Worm (Caenorhabditis elegans) whole organism, young adult: Measurements from ENCODE around the gene pgm-2.

Experiments used
- B0261.1 ChIP-seq: sonication (generic microtip); optimal IDR thresholded peaks from 2 replicates; lab custom pipeline; 2016; ENCODE audit warnings: mild to moderate bottlenecking, missing genetic modification characterization, moderate library complexity, missing compliant biosample characterization
- B0336.3 ChIP-seq: fragments of 200-800 bp; sonication (Bioruptor generic); IDR thresholded peaks from 2 replicates; pipeline ENCODE4 v1.3.6; 2022; ENCODE audit warnings: missing genetic modification characterization, missing compliant biosample characterization
- C17E4.6 ChIP-seq: fragments of 200-800 bp; sonication (Bioruptor generic); IDR thresholded peaks from 2 replicates; pipeline ENCODE4 v1.3.6; 2022; ENCODE audit warnings: missing genetic modification reagents, missing genetic modification characterization, missing compliant biosample characterization
- F33H1.4 ChIP-seq: fragments of 200-800 bp; sonication (Bioruptor generic); IDR thresholded peaks from 2 replicates; pipeline ENCODE4 v1.3.6; 2022; ENCODE audit warnings: missing genetic modification reagents, missing genetic modification characterization, missing compliant biosample characterization
- F39B2.1 ChIP-seq: fragments of 200-800 bp; sonication (Bioruptor generic); IDR thresholded peaks from 2 replicates; pipeline ENCODE4 v1.3.6; 2022; ENCODE audit warnings: missing genetic modification reagents, missing genetic modification characterization, missing compliant biosample characterization
- F57A8.1 ChIP-seq: fragments of 200-800 bp; sonication (Bioruptor generic); optimal IDR thresholded peaks from 2 replicates; lab custom pipeline; 2018; ENCODE audit warnings: mild to moderate bottlenecking, missing genetic modification characterization, moderate library complexity, missing compliant biosample characterization
- F57C9.4 ChIP-seq: sonication (generic microtip); optimal IDR thresholded peaks from 2 replicates; lab custom pipeline; 2017; ENCODE audit warnings: mild to moderate bottlenecking, missing genetic modification characterization, missing compliant biosample characterization
- K12H6.12 ChIP-seq: fragments of 200-800 bp; sonication (Bioruptor generic); optimal IDR thresholded peaks from 2 replicates; lab custom pipeline; 2018; ENCODE audit warnings: mild to moderate bottlenecking, missing genetic modification characterization, missing compliant biosample characterization
- T07F8.4 ChIP-seq: sonication (generic microtip); optimal IDR thresholded peaks from 2 replicates; lab custom pipeline; 2016; ENCODE audit warnings: mild to moderate bottlenecking, missing genetic modification characterization, moderate library complexity, missing compliant biosample characterization
- Y53G8AR.9 ChIP-seq: fragments of 200-800 bp; sonication (Bioruptor generic); conservative IDR thresholded peaks from 2 replicates; pipeline ENCODE4 v1.3.6; 2022; ENCODE audit warnings: missing genetic modification reagents, missing genetic modification characterization, missing compliant biosample characterization
- Y67H2A.10 ChIP-seq: fragments of 200-800 bp; sonication (Bioruptor generic); conservative IDR thresholded peaks from 2 replicates; pipeline ENCODE4 v1.3.6; 2022; ENCODE audit warnings: missing genetic modification reagents, missing genetic modification characterization, missing compliant biosample characterization
- Y79H2A.3 ChIP-seq: fragments of 200-800 bp; sonication (Bioruptor generic); conservative IDR thresholded peaks from 2 replicates; pipeline ENCODE4 v1.3.6; 2022; ENCODE audit warnings: missing genetic modification reagents, missing genetic modification characterization, missing compliant biosample characterization
- ZK185.1 ChIP-seq: sonication (generic microtip); optimal IDR thresholded peaks from 2 replicates; lab custom pipeline; 2016; ENCODE audit warnings: mild to moderate bottlenecking, missing genetic modification characterization, missing compliant biosample characterization; ENCODE audit not compliant: poor library complexity, severe bottlenecking
- attf-3 ChIP-seq: fragments of 200-800 bp; sonication (Bioruptor generic); conservative IDR thresholded peaks from 2 replicates; pipeline ENCODE4 v1.3.6; 2022; ENCODE audit warnings: missing genetic modification reagents, missing genetic modification characterization, missing compliant biosample characterization
- attf-6 ChIP-seq: fragments of 200-800 bp; sonication (Bioruptor generic); IDR thresholded peaks from 2 replicates; pipeline ENCODE4 v1.3.6; 2022; ENCODE audit warnings: missing genetic modification reagents, missing genetic modification characterization, missing compliant biosample characterization
- ceh-100 ChIP-seq: fragments of 200-800 bp; sonication (Bioruptor generic); IDR thresholded peaks from 2 replicates; pipeline ENCODE4 v1.3.6; 2022; ENCODE audit warnings: missing genetic modification reagents, missing genetic modification characterization, missing compliant biosample characterization
- ceh-27 ChIP-seq: fragments of 200-800 bp; sonication (Bioruptor generic); optimal IDR thresholded peaks from 2 replicates; lab custom pipeline; 2018; ENCODE audit warnings: mild to moderate bottlenecking, missing genetic modification characterization, moderate library complexity, missing compliant biosample characterization
- ceh-40 ChIP-seq: fragments of 200-800 bp; sonication (Bioruptor generic); IDR thresholded peaks from 2 replicates; pipeline ENCODE4 v1.3.6; 2022; ENCODE audit warnings: missing genetic modification characterization, missing compliant biosample characterization
- ceh-79 ChIP-seq: sonication (generic microtip); optimal IDR thresholded peaks from 2 replicates; lab custom pipeline; 2017; ENCODE audit warnings: mild to moderate bottlenecking, missing genetic modification characterization, missing compliant biosample characterization
- dpl-1 ChIP-seq: fragments of 150-350 bp; optimal IDR thresholded peaks from 2 replicates; lab custom pipeline; 2014; ENCODE audit warnings: missing biosample characterization, missing genetic modification reagents, missing genetic modification characterization
- efl-1 ChIP-seq: fragments of 150-350 bp; optimal IDR thresholded peaks from 2 replicates; lab custom pipeline; 2014; ENCODE audit warnings: missing biosample characterization, missing genetic modification reagents, missing genetic modification characterization
- gei-17 ChIP-seq: fragments of 200-800 bp; sonication (Bioruptor generic); optimal IDR thresholded peaks from 2 replicates; lab custom pipeline; 2018; ENCODE audit warnings: mild to moderate bottlenecking, missing genetic modification characterization, missing compliant biosample characterization
- hmg-1.2 ChIP-seq: fragments of 200-800 bp; sonication (Bioruptor generic); IDR thresholded peaks from 2 replicates; pipeline ENCODE4 v1.3.6; 2022; ENCODE audit warnings: missing genetic modification reagents, missing genetic modification characterization, missing compliant biosample characterization
- hmg-20 ChIP-seq: fragments of 200-800 bp; sonication (Bioruptor generic); IDR thresholded peaks from 2 replicates; pipeline ENCODE4 v1.3.6; 2022; ENCODE audit warnings: missing genetic modification reagents, missing genetic modification characterization, missing compliant biosample characterization
- hrde-1 ChIP-seq: sonication (generic microtip); optimal IDR thresholded peaks from 2 replicates; lab custom pipeline; 2016; ENCODE audit warnings: missing genetic modification characterization, mild to moderate bottlenecking, missing compliant biosample characterization, moderate library complexity, missing genotype, missing genetic modification reagents, borderline replicate concordance
- hsf-1 ChIP-seq: fragments of 200-800 bp; sonication (Bioruptor generic); IDR thresholded peaks from 2 replicates; pipeline ENCODE4 v1.3.6; 2022; ENCODE audit warnings: missing genetic modification reagents, missing genetic modification characterization, missing compliant biosample characterization
- let-607 ChIP-seq, 2 experiments: fragments of 200-800 bp in 1 of 2; sonication (Bioruptor generic) in 1 of 2; sonication (generic microtip) in 1 of 2; optimal IDR thresholded peaks; 2 replicates each; lab custom pipeline; 2016 to 2018; ENCODE audit warnings: mild to moderate bottlenecking in 2 of 2, missing compliant biosample characterization in 2 of 2, missing genetic modification characterization in 2 of 2, moderate library complexity in 2 of 2, missing genotype in 1 of 2
- lin-26 ChIP-seq: fragments of 200-800 bp; sonication (Bioruptor generic); IDR thresholded peaks from 2 replicates; pipeline ENCODE4 v1.3.6; 2022; ENCODE audit warnings: missing genetic modification reagents, missing genetic modification characterization, missing compliant biosample characterization
- lin-40 ChIP-seq: sonication (generic microtip); optimal IDR thresholded peaks from 2 replicates; lab custom pipeline; 2016; ENCODE audit warnings: missing genetic modification characterization, mild to moderate bottlenecking, missing compliant biosample characterization, missing genotype, missing genetic modification reagents
- lin-54 ChIP-seq: fragments of 200-800 bp; sonication (Bioruptor generic); optimal IDR thresholded peaks from 2 replicates; lab custom pipeline; 2018; ENCODE audit warnings: mild to moderate bottlenecking, missing genetic modification characterization, missing compliant biosample characterization
- madf-6 ChIP-seq: fragments of 200-800 bp; sonication (Bioruptor generic); IDR thresholded peaks from 2 replicates; pipeline ENCODE4 v1.3.6; 2022; ENCODE audit warnings: missing genetic modification reagents, missing genetic modification characterization, missing compliant biosample characterization
- madf-8 ChIP-seq: fragments of 200-800 bp; sonication (Bioruptor generic); conservative IDR thresholded peaks from 2 replicates; pipeline ENCODE4 v1.3.6; 2022; ENCODE audit warnings: missing genetic modification reagents, missing genetic modification characterization, missing compliant biosample characterization
- mes-4 ChIP-seq: sonication (generic microtip); optimal IDR thresholded peaks from 2 replicates; lab custom pipeline; 2016; ENCODE audit warnings: missing genotype, missing genetic modification characterization, missing compliant biosample characterization
- nfya-1 ChIP-seq: sonication (generic microtip); optimal IDR thresholded peaks from 2 replicates; lab custom pipeline; 2017; ENCODE audit warnings: antibody characterized with exemption, missing compliant biosample characterization, missing genetic modification characterization, borderline replicate concordance; ENCODE audit not compliant: insufficient read depth
- nhr-120 ChIP-seq: fragments of 200-800 bp; sonication (Bioruptor generic); IDR thresholded peaks from 2 replicates; pipeline ENCODE4 v1.3.6; 2022; ENCODE audit warnings: missing genetic modification characterization, missing compliant biosample characterization
- nhr-179 ChIP-seq: sonication (generic microtip); optimal IDR thresholded peaks from 2 replicates; lab custom pipeline; 2016; ENCODE audit warnings: mild to moderate bottlenecking, missing genetic modification characterization, missing compliant biosample characterization
- nhr-90 ChIP-seq: sonication (generic microtip); optimal IDR thresholded peaks from 2 replicates; lab custom pipeline; 2016; ENCODE audit warnings: missing genotype, mild to moderate bottlenecking, missing genetic modification characterization, missing compliant biosample characterization
- snpc-1.3 ChIP-seq: sonication (generic microtip); optimal IDR thresholded peaks from 2 replicates; lab custom pipeline; 2017; ENCODE audit warnings: missing genetic modification characterization, mild to moderate bottlenecking, missing compliant biosample characterization, antibody characterized with exemption, moderate library complexity, missing genotype, missing genetic modification reagents; ENCODE audit not compliant: insufficient read depth
- tbp1 ChIP-seq: fragments of 200-800 bp; sonication (Bioruptor generic); optimal IDR thresholded peaks from 2 replicates; lab custom pipeline; 2018; ENCODE audit warnings: mild to moderate bottlenecking, missing genetic modification characterization, missing compliant biosample characterization
- tbx-9 ChIP-seq: sonication (generic microtip); optimal IDR thresholded peaks from 2 replicates; lab custom pipeline; 2016; ENCODE audit warnings: borderline replicate concordance, missing genetic modification characterization, inconsistent platforms, missing compliant biosample characterization
- unc-62 ChIP-seq: fragments of 150-350 bp; optimal IDR thresholded peaks from 2 replicates; lab custom pipeline; 2014; ENCODE audit warnings: missing biosample characterization, missing genetic modification reagents, missing genetic modification characterization
- zim-3 ChIP-seq: sonication (generic microtip); optimal IDR thresholded peaks from 2 replicates; lab custom pipeline; 2017; ENCODE audit warnings: mild to moderate bottlenecking, missing genetic modification characterization, moderate library complexity, missing compliant biosample characterization
- ztf-22 ChIP-seq: fragments of 200-800 bp; sonication (Bioruptor generic); optimal IDR thresholded peaks from 2 replicates; lab custom pipeline; 2018; ENCODE audit warnings: mild to moderate bottlenecking, missing genetic modification characterization, moderate library complexity, missing compliant biosample characterization
- ztf-28 ChIP-seq: fragments of 200-800 bp; sonication (Bioruptor generic); IDR thresholded peaks from 2 replicates; pipeline ENCODE4 v1.3.6; 2022; ENCODE audit warnings: missing genetic modification reagents, missing genetic modification characterization, missing compliant biosample characterization

The pgm-2 gene

DNA sequence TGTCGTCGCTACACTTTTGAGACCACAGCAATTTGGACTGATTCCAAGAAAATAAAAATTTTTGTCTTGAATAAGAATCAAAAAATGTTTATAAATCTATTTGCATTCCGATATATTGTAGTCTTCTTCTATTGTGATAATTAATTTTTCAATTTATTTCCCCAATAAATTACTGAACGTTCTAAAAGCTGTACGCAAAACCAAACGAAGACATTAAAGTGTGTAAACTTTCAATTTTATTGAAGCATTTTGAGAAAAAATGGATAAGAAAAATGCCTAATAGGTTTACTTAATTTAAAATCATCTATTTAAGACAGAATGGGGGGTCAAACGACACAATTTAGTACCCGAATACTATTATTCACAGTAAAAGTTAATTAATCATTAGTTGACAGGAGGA, 3.4 kb downstream of the pgm-2 start (continued):
- TF ChIP-seq attf-3 (GFP tag; lab: Robert Waterston, UW) (no peak), attf-6 (peak; percentile 53), nhr-120 (GFP tag; lab: Robert Waterston, UW) (no peak), tbp1 (peak; percentile 6), efl-1 (GFP tag; lab: Kevin White, UChicago) (peak; percentile 7), hsf-1 (GFP tag; lab: Robert Waterston, UW) (peak; percentile 13; the same call in 1 of the 2 replicates), madf-6 (GFP tag; lab: Robert Waterston, UW) (peak; percentile 12; the same call in 1 of the 2 replicates), Y79H2A.3 (GFP tag; lab: Robert Waterston, UW) (peak; percentile 75; the same call in 1 of the 2 replicates), madf-8 (no peak)

DNA sequence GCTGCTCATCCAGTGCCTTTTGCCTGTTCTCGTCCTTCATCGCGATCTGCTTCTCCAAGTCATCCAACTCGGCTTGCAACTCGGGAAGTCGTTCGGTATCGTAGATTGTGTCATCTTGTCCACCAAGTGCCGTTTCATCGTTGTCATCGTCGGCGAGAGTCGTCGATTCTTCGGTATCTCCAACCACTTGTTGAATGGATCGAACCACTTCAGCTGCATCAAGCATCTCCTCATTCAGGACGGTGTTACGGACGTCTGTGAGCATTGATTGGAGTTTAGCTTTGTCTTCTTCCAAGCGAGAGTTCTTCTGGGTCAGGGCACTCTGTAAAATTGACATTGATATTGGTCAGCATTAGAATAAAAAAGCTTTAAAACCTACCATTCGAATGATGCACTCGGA, 6.4 kb downstream of the pgm-2 start:
- peak; percentile 35; the same call in 1 of the 2 replicates for TF ChIP-seq lin-26 (GFP tag; lab: Robert Waterston, UW)
- no peak for TF ChIP-seq C17E4.6 (GFP tag; lab: Robert Waterston, UW)

DNA sequence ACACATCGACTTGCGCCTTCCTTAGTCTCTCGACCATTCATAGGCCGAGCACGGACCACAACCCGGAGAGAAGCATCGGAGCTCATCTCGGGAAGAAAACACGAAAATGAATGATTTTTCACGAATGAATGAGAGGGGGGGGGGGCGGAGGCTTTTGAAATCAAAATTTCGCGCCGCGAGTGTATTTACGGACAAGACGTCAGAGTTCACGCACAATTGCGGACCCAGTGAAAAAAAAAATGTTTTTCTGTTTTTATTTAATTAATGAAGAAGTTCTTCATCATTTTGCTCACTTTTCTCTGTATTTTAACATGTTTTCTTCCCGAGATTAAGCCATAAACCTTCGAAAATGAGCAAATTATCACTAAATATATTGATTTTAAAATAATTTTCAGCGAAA, 7.9 kb downstream of the pgm-2 start, which contains the start of the genes klp-19 and slc-36.1:
Gene klp-19, minus strand, starts transcription at position 153 of the 400 bp plus-strand sequence.
Gene slc-36.1, plus strand, starts transcription at position 396 of the 400 bp plus-strand sequence.
- peak; percentile 11 for TF ChIP-seq tbp1
- TF ChIP-seq zim-3 (tag; lab: Kevin White, UChicago), result no peak
- TF ChIP-seq ceh-40 (GFP tag; lab: Robert Waterston, UW), result no peak
- no peak for TF ChIP-seq gei-17 (GFP tag; lab: Kevin White, UChicago)
- no peak for TF ChIP-seq hsf-1 (GFP tag; lab: Robert Waterston, UW)
- no peak for TF ChIP-seq F57C9.4 (tag; lab: Kevin White, UChicago)
- peak; percentile 56 for TF ChIP-seq snpc-1.3
- no peak for TF ChIP-seq ceh-79 (tag; lab: Kevin White, UChicago)
- no peak for TF ChIP-seq nhr-90 (tag; lab: Kevin White, UChicago)
- TF ChIP-seq B0261.1 (tag; lab: Kevin White, UChicago), result no peak
- TF ChIP-seq B0336.3 (GFP tag; lab: Robert Waterston, UW), result no peak
- TF ChIP-seq tbx-9 (tag; lab: Kevin White, UChicago), result no peak
- no peak for TF ChIP-seq unc-62 (GFP tag; lab: Kevin White, UChicago)
- no peak for TF ChIP-seq ztf-22
- no peak for TF ChIP-seq Y79H2A.3 (GFP tag; lab: Robert Waterston, UW)
- TF ChIP-seq F57A8.1 (GFP tag; lab: Kevin White, UChicago), result no peak
- TF ChIP-seq nfya-1 (tag; lab: Kevin White, UChicago), result no peak
- no peak for TF ChIP-seq let-607 (tag; optimal IDR thresholded peaks at IDR 0.05; lab: Kevin White, UChicago)
- no peak for TF ChIP-seq ztf-28 (GFP tag; lab: Robert Waterston, UW)
- TF ChIP-seq ceh-27 (GFP tag; lab: Kevin White, UChicago), result no peak
- TF ChIP-seq dpl-1, result peak; percentile 84
- TF ChIP-seq ZK185.1 (tag; lab: Kevin White, UChicago), result no peak
- no peak for TF ChIP-seq mes-4 (tag; lab: Kevin White, UChicago)
- TF ChIP-seq nhr-179 (tag; lab: Kevin White, UChicago), result no peak
- TF ChIP-seq F39B2.1 (GFP tag; lab: Robert Waterston, UW), result no peak
- TF ChIP-seq F33H1.4 (GFP tag; lab: Robert Waterston, UW), result peak; percentile 69
- no peak for TF ChIP-seq K12H6.12 (tag; lab: Kevin White, UChicago)
- no peak for TF ChIP-seq T07F8.4 (tag; lab: Kevin White, UChicago)
- TF ChIP-seq C17E4.6 (GFP tag; lab: Robert Waterston, UW), result peak; percentile 37; the same call in 1 of the 2 replicates
- peak; percentile 48 for TF ChIP-seq ceh-100 (GFP tag; lab: Robert Waterston, UW)
- TF ChIP-seq attf-3 (GFP tag; lab: Robert Waterston, UW), result no peak
- TF ChIP-seq hmg-20 (GFP tag; lab: Robert Waterston, UW), result no peak
- TF ChIP-seq Y67H2A.10 (GFP tag; lab: Robert Waterston, UW), result no peak
- TF ChIP-seq lin-40 (tag; lab: Kevin White, UChicago), result no peak
- no peak for TF ChIP-seq Y53G8AR.9
- no peak for TF ChIP-seq hrde-1 (tag; lab: Kevin White, UChicago)
- peak; percentile 78 for TF ChIP-seq lin-54 (GFP tag; lab: Kevin White, UChicago)
- peak; percentile 13; the same call in 1 of the 2 replicates for TF ChIP-seq hmg-1.2 (GFP tag; lab: Robert Waterston, UW)
